Worm (Caenorhabditis elegans) whole organism, L1 larva: ENCODE measurements around the gene kup-1.

Experiments
- ceh-82 ChIP-seq, 3 experiments: fragments of 150-350 bp in 1 of 3; sonication (generic microtip) in 2 of 3; optimal IDR thresholded peaks; 2 replicates each; lab custom pipeline; 2014 to 2017; ENCODE audit warnings: missing biosample characterization in 3 of 3, missing genetic modification characterization in 3 of 3
- fkh-4 ChIP-seq: sonication (generic microtip); optimal IDR thresholded peaks from 2 replicates; lab custom pipeline; 2016; ENCODE audit warnings: missing compliant biosample characterization, missing genetic modification characterization, borderline replicate concordance
- fos-1 ChIP-seq: fragments of 150-350 bp; optimal IDR thresholded peaks from 2 replicates; lab custom pipeline; 2014; ENCODE audit warnings: missing biosample characterization, missing genetic modification characterization
- lin-35 ChIP-seq, 2 experiments: fragments of 150-350 bp; optimal IDR thresholded peaks; 2 replicates each; lab custom pipeline; 2014; ENCODE audit warnings: missing biosample characterization in 2 of 2, missing genetic modification characterization in 2 of 2, missing genetic modification reagents in 2 of 2
- nhr-76 ChIP-seq: sonication (generic microtip); optimal IDR thresholded peaks from 2 replicates; lab custom pipeline; 2017; ENCODE audit warnings: missing biosample characterization, missing genetic modification characterization
- snpc-4 ChIP-seq: fragments of 150-350 bp; optimal IDR thresholded peaks from 2 replicates; lab custom pipeline; 2014; ENCODE audit warnings: missing biosample characterization, missing genetic modification characterization
- zag-1 ChIP-seq: fragments of 150-350 bp; optimal IDR thresholded peaks from 2 replicates; lab custom pipeline; 2014; ENCODE audit warnings: missing biosample characterization, missing genetic modification characterization
- ztf-11 ChIP-seq, 2 experiments: sonication (generic microtip); optimal IDR thresholded peaks; 2 replicates each; lab custom pipeline; 2016 to 2017; ENCODE audit warnings: missing genetic modification characterization in 2 of 2, missing biosample characterization in 1 of 2, missing compliant biosample characterization in 1 of 2

DNA sequence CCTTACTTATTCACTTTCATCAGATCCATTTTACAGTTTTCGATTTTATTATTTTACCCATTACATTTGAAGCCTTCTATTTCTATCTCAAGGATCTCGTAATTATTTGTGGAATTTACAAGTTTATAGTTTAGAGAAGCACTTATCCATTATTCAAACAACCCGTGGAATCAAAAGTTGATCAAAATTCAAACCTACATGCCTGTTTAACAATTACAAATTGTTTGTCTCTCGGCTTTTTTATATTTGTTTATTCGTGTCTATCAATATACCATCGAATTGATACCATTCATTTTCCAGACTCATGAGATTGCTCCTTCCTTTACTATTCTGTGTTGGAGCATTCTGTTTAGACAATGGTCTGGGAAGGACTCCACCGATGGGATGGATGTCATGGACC, 46.3 kb upstream of the kup-1 start, which contains the start of gene gana-1:
- TF ChIP-seq ceh-82 (tag; optimal IDR thresholded peaks at IDR 0.05; lab: Kevin White, UChicago) (no peak), fkh-4 (tag; lab: Kevin White, UChicago) (no peak), snpc-4 (tag; lab: Kevin White, UChicago) (no peak), zag-1 (no peak), nhr-76 (no peak), fos-1 (tag; lab: Kevin White, UChicago) (no peak), ztf-11 (tag; optimal IDR thresholded peaks at IDR 0.05; lab: Kevin White, UChicago) (no peak), lin-35 (GFP tag; optimal IDR thresholded peaks at IDR 0.05; lab: Kevin White, UChicago) (no peak)
